Worm (Caenorhabditis elegans) whole organism, L1 larva: ENCODE results near the gene K04H4.5.

Experiments used
- C34B4.2 ChIP-seq: sonication (generic microtip); optimal IDR thresholded peaks from 2 replicates; lab custom pipeline; 2017; ENCODE audit warnings: mild to moderate bottlenecking, missing genetic modification characterization, missing compliant biosample characterization
- F16B12.6 ChIP-seq: fragments of 150-350 bp; optimal IDR thresholded peaks from 2 replicates; lab custom pipeline; 2014; ENCODE audit warnings: missing biosample characterization, missing genetic modification characterization
- alr-1 ChIP-seq: fragments of 200-800 bp; sonication (Bioruptor generic); optimal IDR thresholded peaks from 2 replicates; lab custom pipeline; 2018; ENCODE audit warnings: borderline replicate concordance, mild to moderate bottlenecking, missing genetic modification characterization, missing compliant biosample characterization
- blmp-1 ChIP-seq: fragments of 150-350 bp; optimal IDR thresholded peaks from 2 replicates; lab custom pipeline; 2014; ENCODE audit warnings: missing biosample characterization, missing genetic modification characterization
- ceh-8 ChIP-seq: fragments of 200-800 bp; sonication (Bioruptor generic); optimal IDR thresholded peaks from 2 replicates; lab custom pipeline; 2018; ENCODE audit warnings: mild to moderate bottlenecking, missing genetic modification characterization, moderate library complexity, missing compliant biosample characterization
- ces-1 ChIP-seq: fragments of 150-350 bp; optimal IDR thresholded peaks from 2 replicates; lab custom pipeline; 2014; ENCODE audit warnings: missing biosample characterization, missing genetic modification reagents, missing genetic modification characterization
- dpl-1 ChIP-seq, 3 experiments: fragments of 150-350 bp in 2 of 3; sonication (generic microtip) in 1 of 3; optimal IDR thresholded peaks; 2 replicates each; lab custom pipeline; 2014 to 2017; ENCODE audit warnings: missing biosample characterization in 3 of 3, missing genetic modification characterization in 3 of 3, missing genetic modification reagents in 3 of 3
- efl-1 ChIP-seq, 4 experiments: fragments of 150-350 bp; optimal IDR thresholded peaks in 3 of 4; peaks in 1 of 4; 1 replicate in 1 of 4; 2 replicates in 3 of 4; lab custom pipeline; 2014; ENCODE audit warnings: missing biosample characterization in 2 of 4, missing genetic modification characterization in 2 of 4, missing genetic modification reagents in 2 of 4
- efl-3 ChIP-seq: fragments of 200-800 bp; sonication (Bioruptor generic); optimal IDR thresholded peaks from 2 replicates; lab custom pipeline; 2018; ENCODE audit warnings: mild to moderate bottlenecking, missing genetic modification characterization, missing compliant biosample characterization
- egl-27 ChIP-seq, 2 experiments: fragments of 150-350 bp in 1 of 2; sonication (generic microtip); optimal IDR thresholded peaks; 3 replicates each; lab custom pipeline; 2017 to 2018; ENCODE audit warnings: missing biosample characterization in 2 of 2, missing genetic modification characterization in 2 of 2, missing genetic modification reagents in 2 of 2
- elt-2 ChIP-seq: sonication (generic microtip); optimal IDR thresholded peaks from 2 replicates; lab custom pipeline; 2016; ENCODE audit warnings: missing genetic modification characterization, mild to moderate bottlenecking, inconsistent platforms, missing compliant biosample characterization, missing genetic modification reagents
- elt-3 ChIP-seq, 6 experiments: fragments of 150-350 bp in 1 of 6; sonication (generic microtip); optimal IDR thresholded peaks; 2 replicates each; lab custom pipeline; 2017 to 2018; ENCODE audit warnings: missing biosample characterization in 6 of 6, missing genetic modification characterization in 6 of 6, inconsistent platforms in 1 of 6
- ets-5 ChIP-seq: fragments of 200-800 bp; sonication (Bioruptor generic); IDR thresholded peaks from 2 replicates; pipeline ENCODE4 v1.3.6; 2022; ENCODE audit warnings: missing genetic modification characterization, missing compliant biosample characterization
- fkh-10 ChIP-seq: sonication (generic microtip); optimal IDR thresholded peaks from 2 replicates; lab custom pipeline; 2017; ENCODE audit warnings: missing biosample characterization, missing genetic modification reagents, missing genetic modification characterization
- fkh-4 ChIP-seq: sonication (generic microtip); optimal IDR thresholded peaks from 2 replicates; lab custom pipeline; 2016; ENCODE audit warnings: missing compliant biosample characterization, missing genetic modification characterization, borderline replicate concordance
- hlh-4 ChIP-seq: sonication (generic microtip); optimal IDR thresholded peaks from 2 replicates; lab custom pipeline; 2016; ENCODE audit warnings: mild to moderate bottlenecking, missing genetic modification characterization, missing compliant biosample characterization
- hpl-2 ChIP-seq: fragments of 150-350 bp; optimal IDR thresholded peaks from 2 replicates; lab custom pipeline; 2014; ENCODE audit warnings: missing biosample characterization, missing genetic modification reagents, missing genetic modification characterization
- lin-13 ChIP-seq: fragments of 150-350 bp; optimal IDR thresholded peaks from 2 replicates; lab custom pipeline; 2014; ENCODE audit warnings: missing biosample characterization, missing genetic modification reagents, missing genetic modification characterization
- lin-14 ChIP-seq: fragments of 200-800 bp; sonication (Bioruptor generic); optimal IDR thresholded peaks from 2 replicates; lab custom pipeline; 2018; ENCODE audit warnings: mild to moderate bottlenecking, missing genetic modification characterization, moderate library complexity, missing compliant biosample characterization
- lin-15B ChIP-seq: fragments of 150-350 bp; sonication (generic microtip); optimal IDR thresholded peaks from 3 replicates; lab custom pipeline; 2014; ENCODE audit warnings: missing biosample characterization, missing genetic modification characterization
- mdl-1 ChIP-seq, 2 experiments: fragments of 150-350 bp; optimal IDR thresholded peaks; 2 replicates each; lab custom pipeline; 2014 to 2017; ENCODE audit warnings: missing biosample characterization in 2 of 2, missing genetic modification characterization in 2 of 2, inconsistent platforms in 1 of 2
- mef-2 ChIP-seq: fragments of 150-350 bp; optimal IDR thresholded peaks from 2 replicates; lab custom pipeline; 2014; ENCODE audit warnings: missing biosample characterization, missing genetic modification characterization
- nhr-11 ChIP-seq: fragments of 150-350 bp; optimal IDR thresholded peaks from 2 replicates; lab custom pipeline; 2014; ENCODE audit warnings: missing biosample characterization, missing genetic modification characterization
- nhr-28 ChIP-seq: fragments of 150-350 bp; optimal IDR thresholded peaks from 2 replicates; lab custom pipeline; 2014; ENCODE audit warnings: missing biosample characterization, missing genetic modification characterization
- nhr-47 ChIP-seq: sonication (generic microtip); optimal IDR thresholded peaks from 2 replicates; lab custom pipeline; 2016; ENCODE audit warnings: mild to moderate bottlenecking, missing genetic modification characterization, moderate library complexity, missing compliant biosample characterization
- nhr-71 ChIP-seq: sonication (generic microtip); optimal IDR thresholded peaks from 2 replicates; lab custom pipeline; 2016; ENCODE audit warnings: mild to moderate bottlenecking, missing genetic modification characterization, moderate library complexity, missing compliant biosample characterization
- nhr-76 ChIP-seq: sonication (generic microtip); optimal IDR thresholded peaks from 2 replicates; lab custom pipeline; 2017; ENCODE audit warnings: missing biosample characterization, missing genetic modification characterization
- nhr-77 ChIP-seq: fragments of 150-350 bp; optimal IDR thresholded peaks from 2 replicates; lab custom pipeline; 2014; ENCODE audit warnings: missing biosample characterization, missing genetic modification characterization
- nhr-84 ChIP-seq: sonication (generic microtip); optimal IDR thresholded peaks from 2 replicates; lab custom pipeline; 2017; ENCODE audit warnings: missing biosample characterization, missing genetic modification characterization
- nhr-90 ChIP-seq: sonication (generic microtip); optimal IDR thresholded peaks from 2 replicates; lab custom pipeline; 2016; ENCODE audit warnings: mild to moderate bottlenecking, missing genetic modification characterization, missing compliant biosample characterization; ENCODE audit not compliant: poor library complexity
- pag-3 ChIP-seq: sonication (generic microtip); optimal IDR thresholded peaks from 2 replicates; lab custom pipeline; 2017; ENCODE audit warnings: missing genetic modification characterization, mild to moderate bottlenecking, missing compliant biosample characterization, antibody characterized with exemption, borderline replicate concordance; ENCODE audit not compliant: insufficient read depth
- rnt-1 ChIP-seq: sonication (generic microtip); optimal IDR thresholded peaks from 2 replicates; lab custom pipeline; 2016; ENCODE audit warnings: mild to moderate bottlenecking, missing genetic modification characterization, moderate library complexity, missing compliant biosample characterization
- snu-23 ChIP-seq: sonication (generic microtip); optimal IDR thresholded peaks from 2 replicates; lab custom pipeline; 2016; ENCODE audit warnings: missing genetic modification characterization, missing compliant biosample characterization
- sox-4 ChIP-seq: sonication (generic microtip); optimal IDR thresholded peaks from 2 replicates; lab custom pipeline; 2016; ENCODE audit warnings: missing genetic modification characterization, missing compliant biosample characterization
- sup-37 ChIP-seq: fragments of 200-800 bp; sonication (Bioruptor generic); optimal IDR thresholded peaks from 2 replicates; lab custom pipeline; 2018; ENCODE audit warnings: mild to moderate bottlenecking, missing genetic modification characterization, missing compliant biosample characterization
- swsn-7 ChIP-seq: sonication (generic microtip); optimal IDR thresholded peaks from 2 replicates; lab custom pipeline; 2016; ENCODE audit warnings: missing genetic modification characterization, missing compliant biosample characterization
- unc-86 ChIP-seq: sonication (generic microtip); optimal IDR thresholded peaks from 2 replicates; lab custom pipeline; 2016; ENCODE audit warnings: missing genetic modification characterization, missing compliant biosample characterization
- unc-98 ChIP-seq: fragments of 200-800 bp; sonication (Bioruptor generic); IDR thresholded peaks from 2 replicates; pipeline ENCODE4 v1.3.6; 2022; ENCODE audit warnings: missing genetic modification characterization, missing compliant biosample characterization
- zag-1 ChIP-seq: fragments of 150-350 bp; optimal IDR thresholded peaks from 2 replicates; lab custom pipeline; 2014; ENCODE audit warnings: missing biosample characterization, missing genetic modification characterization
- zip-4 ChIP-seq: fragments of 200-800 bp; sonication (Bioruptor generic); optimal IDR thresholded peaks from 2 replicates; lab custom pipeline; 2018; ENCODE audit warnings: mild to moderate bottlenecking, missing genetic modification characterization, moderate library complexity, missing compliant biosample characterization
- ztf-4 ChIP-seq: fragments of 150-350 bp; optimal IDR thresholded peaks from 2 replicates; lab custom pipeline; 2014; ENCODE audit warnings: missing biosample characterization, missing genetic modification characterization

Gene K04H4.5

ce11 chrIII:9373779-9374178 lies 14.6 kb downstream of the K04H4.5 start:
- TF ChIP-seq ceh-8 (no peak), lin-14 (GFP tag; lab: Kevin White, UChicago) (peak; percentile 13), fkh-10 (peak; percentile 39), sup-37 (GFP tag; lab: Kevin White, UChicago) (no peak), nhr-84 (no peak), egl-27 (tag; optimal IDR thresholded peaks at IDR 0.05; lab: Kevin White, UChicago) (no peak), efl-1 (optimal IDR thresholded peaks at IDR 0.05; lab: Kevin White, UChicago) (no peak), efl-1 (GFP tag; optimal IDR thresholded peaks at IDR 0.05 in 1 of 2; lab: Kevin White, UChicago) (peak in 1 of 2 experiments; percentile 25), elt-3 (tag; optimal IDR thresholded peaks at IDR 0.05; lab: Kevin White, UChicago) (no peak)

- no peak for TF ChIP-seq mdl-1 (tag; optimal IDR thresholded peaks at IDR 0.05; lab: Kevin White, UChicago)
- no peak for TF ChIP-seq unc-98
- no peak for TF ChIP-seq ces-1 (GFP tag; lab: Kevin White, UChicago)
- TF ChIP-seq ceh-8, result no peak
- TF ChIP-seq unc-86, result no peak
- no peak for TF ChIP-seq nhr-28 (tag; lab: Kevin White, UChicago)
- TF ChIP-seq nhr-77 (tag; lab: Kevin White, UChicago), result no peak
- no peak for TF ChIP-seq nhr-11 (tag; lab: Kevin White, UChicago)
- TF ChIP-seq swsn-7 (tag; lab: Kevin White, UChicago), result no peak
- no peak for TF ChIP-seq C34B4.2 (tag; lab: Kevin White, UChicago)
- no peak for TF ChIP-seq nhr-71 (tag; lab: Kevin White, UChicago)
- TF ChIP-seq rnt-1 (tag; lab: Kevin White, UChicago), result no peak
- TF ChIP-seq hpl-2, result no peak
- no peak for TF ChIP-seq lin-15B (tag; lab: Kevin White, UChicago)
- no peak for TF ChIP-seq nhr-76 (tag; lab: Kevin White, UChicago)
- no peak for TF ChIP-seq hlh-4 (tag; lab: Kevin White, UChicago)
These were observed 17.5 kb downstream of the K04H4.5 start for ce11 chrIII:9376701-9377100.

ce11 chrIII:9383496-9383895 lies 24.3 kb downstream of the K04H4.5 start, which contains the start of gene tkr-1:
TSS of gene tkr-1 (plus strand) at chrIII:9383796.
- TF ChIP-seq blmp-1 (tag; lab: Kevin White, UChicago) (no peak), elt-2 (tag; lab: Kevin White, UChicago) (no peak), ztf-4 (tag; lab: Kevin White, UChicago) (no peak), dpl-1 (GFP tag; optimal IDR thresholded peaks at IDR 0.05; lab: Kevin White, UChicago) (no peak), C34B4.2 (tag; lab: Kevin White, UChicago) (no peak), nhr-47 (tag; lab: Kevin White, UChicago) (no peak), zag-1 (tag; lab: Kevin White, UChicago) (no peak), F16B12.6 (tag; lab: Kevin White, UChicago) (no peak), lin-13 (GFP tag; lab: Kevin White, UChicago) (no peak), nhr-71 (tag; lab: Kevin White, UChicago) (no peak), ets-5 (no peak), zip-4 (GFP tag; lab: Kevin White, UChicago) (no peak), snu-23 (GFP tag; lab: Kevin White, UChicago) (no peak), efl-3 (GFP tag; lab: Kevin White, UChicago) (no peak), fkh-10 (no peak), fkh-4 (no peak), unc-98 (no peak), mef-2 (no peak)
- TF ChIP-seq, all 84 proteins: peak for 0

- TF ChIP-seq F16B12.6 (tag; lab: Kevin White, UChicago) (no peak), nhr-90 (tag; lab: Kevin White, UChicago) (no peak), efl-1 (optimal IDR thresholded peaks at IDR 0.05; lab: Kevin White, UChicago) (no peak), efl-1 (GFP tag; optimal IDR thresholded peaks at IDR 0.05 in 1 of 2; lab: Kevin White, UChicago) (no peak), alr-1 (tag; lab: Kevin White, UChicago) (no peak), sox-4 (tag; lab: Kevin White, UChicago) (no peak), pag-3 (tag; lab: Kevin White, UChicago) (no peak)
These were observed 26.4 kb downstream of the K04H4.5 start, which contains the start of gene C38C10.3 for ce11 chrIII:9385543-9385942. TSS of gene C38C10.3 (minus strand) at chrIII:9385643.
